Worm (Caenorhabditis elegans) whole organism, young adult: Measurements from ENCODE around the gene T26A8.3.

Experiments used
- B0261.1 ChIP-seq: sonication (generic microtip); optimal IDR thresholded peaks from 2 replicates; lab custom pipeline; 2016; ENCODE audit warnings: mild to moderate bottlenecking, missing genetic modification characterization, moderate library complexity, missing compliant biosample characterization
- B0336.3 ChIP-seq: fragments of 200-800 bp; sonication (Bioruptor generic); IDR thresholded peaks from 2 replicates; pipeline ENCODE4 v1.3.6; 2022; ENCODE audit warnings: missing genetic modification characterization, missing compliant biosample characterization
- D2030.7 ChIP-seq: fragments of 200-800 bp; sonication (Bioruptor generic); IDR thresholded peaks from 2 replicates; pipeline ENCODE4 v1.3.6; 2022; ENCODE audit warnings: missing genetic modification reagents, missing genetic modification characterization, missing compliant biosample characterization
- F22D6.2 ChIP-seq: sonication (generic microtip); optimal IDR thresholded peaks from 2 replicates; lab custom pipeline; 2016; ENCODE audit warnings: mild to moderate bottlenecking, missing genetic modification characterization, missing compliant biosample characterization
- F23B12.7 ChIP-seq: sonication (generic microtip); optimal IDR thresholded peaks from 2 replicates; lab custom pipeline; 2017; ENCODE audit warnings: missing genetic modification characterization, mild to moderate bottlenecking, missing compliant biosample characterization, antibody characterized with exemption, moderate library complexity; ENCODE audit not compliant: insufficient read depth
- F49E8.2 ChIP-seq: sonication (generic microtip); optimal IDR thresholded peaks from 3 replicates; lab custom pipeline; 2017; ENCODE audit warnings: missing genetic modification characterization, mild to moderate bottlenecking, missing compliant biosample characterization, antibody characterized with exemption, moderate library complexity; ENCODE audit not compliant: insufficient read depth
- F57A8.1 ChIP-seq: fragments of 200-800 bp; sonication (Bioruptor generic); optimal IDR thresholded peaks from 2 replicates; lab custom pipeline; 2018; ENCODE audit warnings: mild to moderate bottlenecking, missing genetic modification characterization, moderate library complexity, missing compliant biosample characterization
- T26A5.8 ChIP-seq: sonication (generic microtip); optimal IDR thresholded peaks from 2 replicates; lab custom pipeline; 2016; ENCODE audit warnings: missing genetic modification characterization, missing compliant biosample characterization
- Y67H2A.10 ChIP-seq: fragments of 200-800 bp; sonication (Bioruptor generic); conservative IDR thresholded peaks from 2 replicates; pipeline ENCODE4 v1.3.6; 2022; ENCODE audit warnings: missing genetic modification reagents, missing genetic modification characterization, missing compliant biosample characterization
- Y79H2A.3 ChIP-seq: fragments of 200-800 bp; sonication (Bioruptor generic); conservative IDR thresholded peaks from 2 replicates; pipeline ENCODE4 v1.3.6; 2022; ENCODE audit warnings: missing genetic modification reagents, missing genetic modification characterization, missing compliant biosample characterization
- aptf-2 ChIP-seq: fragments of 200-800 bp; sonication (Bioruptor generic); conservative IDR thresholded peaks from 2 replicates; pipeline ENCODE4 v1.3.6; 2022; ENCODE audit warnings: missing genetic modification reagents, missing genetic modification characterization, missing compliant biosample characterization
- attf-3 ChIP-seq: fragments of 200-800 bp; sonication (Bioruptor generic); conservative IDR thresholded peaks from 2 replicates; pipeline ENCODE4 v1.3.6; 2022; ENCODE audit warnings: missing genetic modification reagents, missing genetic modification characterization, missing compliant biosample characterization
- ccch-3 ChIP-seq: fragments of 200-800 bp; sonication (Bioruptor generic); optimal IDR thresholded peaks from 2 replicates; lab custom pipeline; 2018; ENCODE audit warnings: mild to moderate bottlenecking, missing genetic modification characterization, missing compliant biosample characterization
- ceh-27 ChIP-seq: fragments of 200-800 bp; sonication (Bioruptor generic); optimal IDR thresholded peaks from 2 replicates; lab custom pipeline; 2018; ENCODE audit warnings: mild to moderate bottlenecking, missing genetic modification characterization, moderate library complexity, missing compliant biosample characterization
- ceh-40 ChIP-seq: fragments of 200-800 bp; sonication (Bioruptor generic); IDR thresholded peaks from 2 replicates; pipeline ENCODE4 v1.3.6; 2022; ENCODE audit warnings: missing genetic modification characterization, missing compliant biosample characterization
- ceh-91 ChIP-seq: fragments of 200-800 bp; sonication (Bioruptor generic); IDR thresholded peaks from 2 replicates; pipeline ENCODE4 v1.3.6; 2022; ENCODE audit warnings: missing genetic modification reagents, missing genetic modification characterization, missing compliant biosample characterization
- dox-1 ChIP-seq: fragments of 200-800 bp; sonication (Bioruptor generic); IDR thresholded peaks from 2 replicates; pipeline ENCODE4 v1.3.6; 2022; ENCODE audit warnings: missing genetic modification reagents, missing genetic modification characterization, missing compliant biosample characterization
- efl-1 ChIP-seq: fragments of 150-350 bp; optimal IDR thresholded peaks from 2 replicates; lab custom pipeline; 2014; ENCODE audit warnings: missing biosample characterization, missing genetic modification reagents, missing genetic modification characterization
- hmg-20 ChIP-seq: fragments of 200-800 bp; sonication (Bioruptor generic); IDR thresholded peaks from 2 replicates; pipeline ENCODE4 v1.3.6; 2022; ENCODE audit warnings: missing genetic modification reagents, missing genetic modification characterization, missing compliant biosample characterization
- hrde-1 ChIP-seq: sonication (generic microtip); optimal IDR thresholded peaks from 2 replicates; lab custom pipeline; 2016; ENCODE audit warnings: missing genetic modification characterization, mild to moderate bottlenecking, missing compliant biosample characterization, moderate library complexity, missing genotype, missing genetic modification reagents, borderline replicate concordance
- hsf-1 ChIP-seq: fragments of 200-800 bp; sonication (Bioruptor generic); IDR thresholded peaks from 2 replicates; pipeline ENCODE4 v1.3.6; 2022; ENCODE audit warnings: missing genetic modification reagents, missing genetic modification characterization, missing compliant biosample characterization
- lsl-1 ChIP-seq: fragments of 200-800 bp; sonication (Bioruptor generic); optimal IDR thresholded peaks from 2 replicates; lab custom pipeline; 2018; ENCODE audit warnings: mild to moderate bottlenecking, missing genetic modification characterization, moderate library complexity, missing compliant biosample characterization
- lsy-27 ChIP-seq: sonication (generic microtip); optimal IDR thresholded peaks from 2 replicates; lab custom pipeline; 2017; ENCODE audit warnings: missing genetic modification characterization, mild to moderate bottlenecking, missing compliant biosample characterization, antibody characterized with exemption, missing genotype, borderline replicate concordance; ENCODE audit not compliant: insufficient read depth
- madf-10 ChIP-seq: sonication (generic microtip); optimal IDR thresholded peaks from 2 replicates; lab custom pipeline; 2016; ENCODE audit warnings: mild to moderate bottlenecking, missing genetic modification characterization, missing compliant biosample characterization
- madf-3 ChIP-seq: fragments of 200-800 bp; sonication (Bioruptor generic); IDR thresholded peaks from 2 replicates; pipeline ENCODE4 v1.3.6; 2022; ENCODE audit warnings: missing genetic modification reagents, missing genetic modification characterization, missing compliant biosample characterization
- madf-6 ChIP-seq: fragments of 200-800 bp; sonication (Bioruptor generic); IDR thresholded peaks from 2 replicates; pipeline ENCODE4 v1.3.6; 2022; ENCODE audit warnings: missing genetic modification reagents, missing genetic modification characterization, missing compliant biosample characterization
- nfya-2 ChIP-seq: fragments of 200-800 bp; sonication (Bioruptor generic); IDR thresholded peaks from 2 replicates; pipeline ENCODE4 v1.3.6; 2022; ENCODE audit warnings: missing genetic modification reagents, missing genetic modification characterization, missing compliant biosample characterization
- nhr-120 ChIP-seq: fragments of 200-800 bp; sonication (Bioruptor generic); IDR thresholded peaks from 2 replicates; pipeline ENCODE4 v1.3.6; 2022; ENCODE audit warnings: missing genetic modification characterization, missing compliant biosample characterization
- nhr-80 ChIP-seq: sonication (generic microtip); optimal IDR thresholded peaks from 2 replicates; lab custom pipeline; 2016; ENCODE audit warnings: missing genetic modification characterization, missing compliant biosample characterization
- nhr-90 ChIP-seq: sonication (generic microtip); optimal IDR thresholded peaks from 2 replicates; lab custom pipeline; 2016; ENCODE audit warnings: missing genotype, mild to moderate bottlenecking, missing genetic modification characterization, missing compliant biosample characterization
- pbrm-1 ChIP-seq: fragments of 200-800 bp; sonication (Bioruptor generic); IDR thresholded peaks from 2 replicates; pipeline ENCODE4 v1.3.6; 2022; ENCODE audit warnings: missing genetic modification reagents, missing genetic modification characterization, missing compliant biosample characterization
- sea-2 ChIP-seq: fragments of 200-800 bp; sonication (Bioruptor generic); IDR thresholded peaks from 2 replicates; pipeline ENCODE4 v1.3.6; 2022; ENCODE audit warnings: missing genetic modification characterization, missing compliant biosample characterization
- snpc-1.3 ChIP-seq: sonication (generic microtip); optimal IDR thresholded peaks from 2 replicates; lab custom pipeline; 2017; ENCODE audit warnings: missing genetic modification characterization, mild to moderate bottlenecking, missing compliant biosample characterization, antibody characterized with exemption, moderate library complexity, missing genotype, missing genetic modification reagents; ENCODE audit not compliant: insufficient read depth
- unc-62 ChIP-seq: fragments of 150-350 bp; optimal IDR thresholded peaks from 2 replicates; lab custom pipeline; 2014; ENCODE audit warnings: missing biosample characterization, missing genetic modification reagents, missing genetic modification characterization
- xnd-1 ChIP-seq: sonication (generic microtip); optimal IDR thresholded peaks from 2 replicates; lab custom pipeline; 2016; ENCODE audit warnings: missing genotype, missing genetic modification reagents, missing genetic modification characterization, missing compliant biosample characterization
- zim-3 ChIP-seq: sonication (generic microtip); optimal IDR thresholded peaks from 2 replicates; lab custom pipeline; 2017; ENCODE audit warnings: mild to moderate bottlenecking, missing genetic modification characterization, moderate library complexity, missing compliant biosample characterization

T26A8.3 gene

ce11 chrIV:8461177-8461576 lies 34.7 kb upstream of the T26A8.3 start:
- no peak for TF ChIP-seq F22D6.2 (tag; lab: Kevin White, UChicago)
- TF ChIP-seq F49E8.2 (tag; lab: Kevin White, UChicago): no peak
- no peak for TF ChIP-seq nhr-120 (GFP tag; lab: Robert Waterston, UW)
- no peak for TF ChIP-seq sea-2 (GFP tag; lab: Robert Waterston, UW)
- TF ChIP-seq B0336.3 (GFP tag; lab: Robert Waterston, UW): no peak
- no peak for TF ChIP-seq D2030.7
- no peak for TF ChIP-seq ceh-40
- no peak for TF ChIP-seq ceh-91
- no peak for TF ChIP-seq snpc-1.3 (tag; lab: Kevin White, UChicago)
- TF ChIP-seq nfya-2 (GFP tag; lab: Robert Waterston, UW): no peak
- TF ChIP-seq madf-3 (GFP tag; lab: Robert Waterston, UW): no peak
- TF ChIP-seq xnd-1: no peak

DNA sequence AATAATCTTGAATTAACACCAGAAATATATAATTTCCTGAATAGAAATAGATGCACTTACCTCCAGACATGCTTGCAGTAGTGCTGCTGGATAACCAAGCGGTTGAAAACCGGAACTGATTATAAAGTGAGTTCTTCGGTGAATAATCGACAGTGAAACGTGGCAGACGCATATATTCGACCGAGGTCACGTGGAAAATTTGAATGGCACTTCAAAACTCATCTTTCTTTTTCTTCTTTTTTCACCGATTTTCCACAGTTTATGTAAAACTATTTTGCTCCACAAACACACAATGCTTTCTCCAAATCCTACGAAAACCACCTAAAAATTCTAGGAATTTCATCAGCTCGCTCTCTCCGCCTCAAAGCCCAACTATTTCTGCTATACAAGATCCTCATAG lies 33.8 kb upstream of the T26A8.3 start, which contains the start of gene ant-1.4:
ant-1.4 (minus strand) TSS at position 101 of the 400 bp plus-strand sequence.
- TF ChIP-seq Y79H2A.3 (GFP tag; lab: Robert Waterston, UW): no peak
- TF ChIP-seq dox-1 (GFP tag; lab: Robert Waterston, UW): no peak
- no peak for TF ChIP-seq nhr-80 (tag; lab: Kevin White, UChicago)
- TF ChIP-seq F57A8.1: no peak
- TF ChIP-seq nhr-90 (tag; lab: Kevin White, UChicago): no peak
- no peak for TF ChIP-seq F23B12.7
- no peak for TF ChIP-seq ceh-27 (GFP tag; lab: Kevin White, UChicago)
- no peak for TF ChIP-seq hrde-1 (tag; lab: Kevin White, UChicago)
- no peak for TF ChIP-seq B0261.1 (tag; lab: Kevin White, UChicago)
- no peak for TF ChIP-seq zim-3
- no peak for TF ChIP-seq Y67H2A.10
- no peak for TF ChIP-seq madf-6 (GFP tag; lab: Robert Waterston, UW)
- TF ChIP-seq madf-10 (tag; lab: Kevin White, UChicago): no peak
- TF ChIP-seq hsf-1: no peak
- TF ChIP-seq T26A5.8 (tag; lab: Kevin White, UChicago): no peak
- TF ChIP-seq unc-62 (GFP tag; lab: Kevin White, UChicago): no peak

DNA sequence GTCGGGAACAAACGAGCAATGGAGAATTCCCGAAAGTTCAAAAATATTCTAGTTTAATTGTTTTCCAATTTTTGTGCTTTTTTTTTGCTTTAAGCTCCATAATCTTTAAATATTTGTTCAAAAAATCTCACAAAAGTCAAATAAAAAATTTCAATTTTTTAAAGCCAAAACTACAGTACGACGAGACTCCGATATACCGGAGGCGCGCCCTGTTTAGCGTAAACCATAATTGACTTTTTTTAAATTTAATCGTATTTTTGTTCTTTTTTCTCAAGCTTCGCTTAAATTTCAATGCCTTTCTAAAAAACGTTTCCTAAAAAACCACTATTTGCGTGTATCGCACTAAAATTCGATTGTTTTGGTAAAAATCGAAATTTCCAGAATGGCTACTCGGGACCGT lies 30.5 kb upstream of the T26A8.3 start, which contains the start of gene syx-4:
syx-4 (plus strand) TSS at position 382 of the 400 bp plus-strand sequence.
- TF ChIP-seq ccch-3: no peak
- peak; percentile 82 for TF ChIP-seq attf-3 (GFP tag; lab: Robert Waterston, UW)
- TF ChIP-seq hmg-20 (GFP tag; lab: Robert Waterston, UW): no peak
- peak; percentile 25 for TF ChIP-seq lsl-1 (GFP tag; lab: Kevin White, UChicago)

- no peak for TF ChIP-seq F49E8.2 (tag; lab: Kevin White, UChicago)
- no peak for TF ChIP-seq efl-1
- no peak for TF ChIP-seq lsy-27
- TF ChIP-seq ceh-27 (GFP tag; lab: Kevin White, UChicago): no peak
- TF ChIP-seq pbrm-1 (GFP tag; lab: Robert Waterston, UW): no peak
- TF ChIP-seq F22D6.2 (tag; lab: Kevin White, UChicago): no peak
- peak; percentile 3 for TF ChIP-seq nhr-80 (tag; lab: Kevin White, UChicago)
- no peak for TF ChIP-seq aptf-2 (GFP tag; lab: Robert Waterston, UW)
- TF ChIP-seq D2030.7: no peak
Observed at ce11 chrIV:8454076-8454475, 27.6 kb upstream of the T26A8.3 start.
